Worm (Caenorhabditis elegans): Measurements from ENCODE around the gene F48G7.10.

DNA sequence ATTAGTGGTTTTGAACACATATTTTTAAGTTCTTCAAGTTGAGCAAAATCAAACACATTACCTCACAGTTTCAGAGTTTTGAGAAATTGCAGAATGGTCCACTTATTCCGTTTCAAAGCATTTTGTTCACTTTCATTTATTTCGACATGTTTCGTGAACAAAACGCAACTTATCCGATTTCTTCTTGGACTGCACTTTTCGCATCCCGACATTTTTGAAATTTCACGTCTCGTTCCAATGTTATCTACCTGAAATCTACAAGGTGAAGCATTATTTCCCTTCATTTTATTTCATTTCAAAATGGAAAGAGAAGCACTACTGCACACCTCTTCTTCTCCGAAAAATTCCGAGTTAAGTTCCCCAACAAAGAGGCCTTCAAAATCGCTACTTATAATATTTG is 44.6 kb downstream of the F48G7.10 start, which contains the start of gene ZK488.6:
- TF ChIP-seq him-1 (tag; optimal IDR thresholded peaks at IDR 0.05) (no peak), dao-5 (tag; optimal IDR thresholded peaks at IDR 0.05) (no peak), W03F9.2 (tag; optimal IDR thresholded peaks at IDR 0.05) (no peak)
